Fruit fly (Drosophila melanogaster) whole organism, adult: ENCODE measurements around the gene CG34175.

Experiments
- CG11617 ChIP-seq: fragments of 200-800 bp; sonication (Bioruptor generic); optimal IDR thresholded peaks from 2 replicates; lab custom pipeline; 2017; ENCODE audit warnings: mild to moderate bottlenecking, missing biosample characterization, missing genetic modification reagents, missing genetic modification characterization
- CG12768 ChIP-seq: fragments of 200-800 bp; sonication (Bioruptor generic); optimal IDR thresholded peaks from 2 replicates; lab custom pipeline; 2017; ENCODE audit warnings: missing biosample characterization, missing genetic modification characterization, mild to moderate bottlenecking, moderate library complexity, missing genetic modification reagents
- CG14711 ChIP-seq: fragments of 200-800 bp; sonication (Bioruptor generic); optimal IDR thresholded peaks from 2 replicates; lab custom pipeline; 2018; ENCODE audit warnings: missing biosample characterization, mild to moderate bottlenecking, missing genetic modification characterization, moderate library complexity
- CG1620 ChIP-seq: fragments of 200-800 bp; sonication (Bioruptor generic); optimal IDR thresholded peaks from 2 replicates; lab custom pipeline; 2016; ENCODE audit warnings: missing biosample characterization, missing genetic modification characterization
- CG33017 ChIP-seq: fragments of 200-800 bp; sonication (Bioruptor generic); optimal IDR thresholded peaks from 2 replicates; lab custom pipeline; 2018; ENCODE audit warnings: missing biosample characterization, mild to moderate bottlenecking, missing genetic modification characterization, moderate library complexity
- CG7045 ChIP-seq: fragments of 200-800 bp; sonication (Bioruptor generic); optimal IDR thresholded peaks from 2 replicates; lab custom pipeline; 2017; ENCODE audit warnings: missing biosample characterization, mild to moderate bottlenecking, missing genetic modification characterization
- Hr96 ChIP-seq: fragments of 200-800 bp; sonication (Bioruptor generic); optimal IDR thresholded peaks from 2 replicates; lab custom pipeline; 2016; ENCODE audit warnings: missing biosample characterization, missing genetic modification characterization
- Mnt ChIP-seq: fragments of 200-800 bp; sonication (Bioruptor generic); optimal IDR thresholded peaks from 2 replicates; lab custom pipeline; 2016; ENCODE audit warnings: missing biosample characterization, mild to moderate bottlenecking, missing genetic modification characterization
- bab1 ChIP-seq: fragments of 200-800 bp; sonication (Bioruptor generic); optimal IDR thresholded peaks from 3 replicates; lab custom pipeline; 2019; ENCODE audit warnings: missing biosample characterization, mild to moderate bottlenecking, missing genetic modification characterization, moderate library complexity
- cnc ChIP-seq, 2 experiments: fragments of >200 bp; optimal IDR thresholded peaks; 2 replicates each; lab custom pipeline; 2017
- kay ChIP-seq: fragments of 200-800 bp; sonication (Bioruptor generic); peaks from one replicate; lab custom pipeline; 2016; ENCODE audit warnings: missing biosample characterization, missing genetic modification characterization, borderline replicate concordance
- ovo ChIP-seq: fragments of 200-800 bp; sonication (Bioruptor generic); optimal IDR thresholded peaks from 2 replicates; lab custom pipeline; 2016; ENCODE audit warnings: missing biosample characterization, missing genetic modification characterization
- toe ChIP-seq: fragments of 200-800 bp; sonication (Bioruptor generic); optimal IDR thresholded peaks from 2 replicates; lab custom pipeline; 2016; ENCODE audit warnings: missing biosample characterization, missing genetic modification characterization

DNA sequence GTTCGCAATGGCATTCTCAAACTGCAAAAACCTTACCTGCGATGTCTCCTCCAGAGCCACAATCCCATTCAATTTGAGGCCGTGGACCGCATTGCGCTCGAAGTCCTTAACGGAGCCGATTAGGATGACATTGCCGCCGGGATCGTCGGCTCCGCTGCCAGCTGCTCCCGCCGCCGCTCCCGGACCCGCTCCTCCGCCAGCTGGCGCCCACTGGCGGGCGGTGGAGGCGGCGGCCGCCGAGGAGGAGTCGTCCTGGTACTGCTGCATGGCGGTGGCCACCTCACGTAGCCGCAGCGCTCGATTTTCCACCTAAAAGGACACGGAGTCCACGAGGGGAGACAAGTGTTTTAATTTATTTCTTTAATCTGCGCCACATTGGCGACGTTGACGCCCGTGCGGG is 9.9 kb downstream of the CG34175 start:
- TF ChIP-seq bab1 (GFP tag; lab: Kevin White, UChicago): no peak
- no peak for TF ChIP-seq CG7045 (GFP tag; lab: Kevin White, UChicago)
- no peak for TF ChIP-seq CG12768 (GFP tag; lab: Kevin White, UChicago)
- TF ChIP-seq kay: no peak
- no peak for TF ChIP-seq Mnt (GFP tag; lab: Kevin White, UChicago)
- TF ChIP-seq cnc (optimal IDR thresholded peaks at IDR 0.05; lab: Kevin White, UChicago): no peak
- no peak for TF ChIP-seq toe (GFP tag; lab: Kevin White, UChicago)
- TF ChIP-seq Hr96: no peak
- no peak for TF ChIP-seq CG33017
- no peak for TF ChIP-seq ovo (GFP tag; lab: Kevin White, UChicago)
- no peak for TF ChIP-seq CG14711 (tag; lab: Kevin White, UChicago)
- TF ChIP-seq CG1620: no peak
- no peak for TF ChIP-seq CG11617 (GFP tag; lab: Kevin White, UChicago)
